Fruit fly (Drosophila melanogaster) whole organism, pupa: ENCODE data around the gene CG13309.

Source experiments
- CG10348 ChIP-seq: fragments of 200-800 bp; sonication (Bioruptor generic); IDR thresholded peaks from 2 replicates; pipeline ENCODE4 v1.3.6; 2022; ENCODE audit warnings: missing biosample characterization, missing genetic modification characterization
- CG13204 ChIP-seq: fragments of 200-800 bp; sonication (Bioruptor generic); optimal IDR thresholded peaks from 2 replicates; lab custom pipeline; 2018; ENCODE audit warnings: missing biosample characterization, mild to moderate bottlenecking, missing genetic modification characterization, moderate library complexity
- CG34367 ChIP-seq: fragments of 200-800 bp; sonication (Bioruptor generic); optimal IDR thresholded peaks from 2 replicates; lab custom pipeline; 2018; ENCODE audit warnings: missing biosample characterization, mild to moderate bottlenecking, missing genetic modification characterization
- CG4496 ChIP-seq: fragments of 200-800 bp; sonication (Bioruptor generic); IDR thresholded peaks from 3 replicates; pipeline ENCODE4 v1.3.6; 2022; ENCODE audit warnings: missing biosample characterization, missing genetic modification characterization
- CG8159 ChIP-seq: fragments of 200-800 bp; sonication (Bioruptor generic); optimal IDR thresholded peaks from 3 replicates; lab custom pipeline; 2018; ENCODE audit warnings: missing biosample characterization, mild to moderate bottlenecking, missing genetic modification characterization, moderate library complexity
- D1 ChIP-seq: fragments of 200-800 bp; sonication (Bioruptor generic); optimal IDR thresholded peaks from 2 replicates; lab custom pipeline; 2018; ENCODE audit warnings: missing biosample characterization, mild to moderate bottlenecking, missing genetic modification characterization, moderate library complexity
- EcR ChIP-seq: fragments of 200-800 bp; sonication (Bioruptor generic); optimal IDR thresholded peaks from 3 replicates; lab custom pipeline; 2019; ENCODE audit warnings: missing biosample characterization, missing genetic modification characterization, mild to moderate bottlenecking, moderate library complexity, missing genetic modification reagents
- Ets98B ChIP-seq: fragments of 200-800 bp; sonication (Bioruptor generic); IDR thresholded peaks from 2 replicates; pipeline ENCODE4 v1.3.6; 2022; ENCODE audit warnings: missing biosample characterization, missing genetic modification characterization
- Pif1B ChIP-seq: fragments of 200-800 bp; sonication (Bioruptor generic); optimal IDR thresholded peaks from 3 replicates; lab custom pipeline; 2016; ENCODE audit warnings: missing biosample characterization, missing genetic modification characterization
- fd96Ca ChIP-seq: fragments of 200-800 bp; sonication (Bioruptor generic); IDR thresholded peaks from 3 replicates; pipeline ENCODE4 v1.3.6; 2022; ENCODE audit warnings: missing biosample characterization, missing genetic modification characterization
- gl ChIP-seq: fragments of 200-800 bp; sonication (Bioruptor generic); optimal IDR thresholded peaks from 2 replicates; lab custom pipeline; 2018; ENCODE audit warnings: missing biosample characterization, mild to moderate bottlenecking, missing genetic modification characterization
- rn ChIP-seq: fragments of 200-800 bp; sonication (Bioruptor generic); IDR thresholded peaks from 2 replicates; pipeline ENCODE4 v1.3.6; 2022; ENCODE audit warnings: missing biosample characterization, missing genetic modification characterization

- peak; percentile 46 for TF ChIP-seq gl (tag; lab: Kevin White, UChicago)
- TF ChIP-seq EcR (GFP tag; lab: Kevin White, UChicago) = peak; percentile 48
- TF ChIP-seq CG8159 (tag; lab: Kevin White, UChicago) = peak; percentile 79
- no peak for TF ChIP-seq rn (GFP tag; lab: Robert Waterston, UW)
- TF ChIP-seq fd96Ca (GFP tag; lab: Robert Waterston, UW) = no peak
- TF ChIP-seq D1 (tag; lab: Kevin White, UChicago) = peak; percentile 21
- no peak for TF ChIP-seq CG10348 (GFP tag; lab: Robert Waterston, UW)
- TF ChIP-seq CG13204 (GFP tag; lab: Kevin White, UChicago) = peak; percentile 41
- TF ChIP-seq CG34367 (tag; lab: Kevin White, UChicago) = peak; percentile 47
- TF ChIP-seq Pif1B (GFP tag; lab: Kevin White, UChicago) = peak; percentile 75
- peak; percentile 20; the same call in 1 of the 3 replicates for TF ChIP-seq CG4496
- no peak for TF ChIP-seq Ets98B
Measured at dm6 chr3L:8839563-8840425, 29.6 kb downstream of the CG13309 start.
